Fruit fly (Drosophila melanogaster) whole organism, embryonic: ENCODE measurements around the gene CG14079.
A peak's percentile ranks its signal among the peaks of the same experiment; 100 is the strongest.

ENCODE experiments used
- ATbp ChIP-seq: fragments of 200-800 bp; sonication (Bioruptor generic); optimal IDR thresholded peaks from 2 replicates; lab custom pipeline; 2017; ENCODE audit warnings: missing biosample characterization, mild to moderate bottlenecking, missing genetic modification characterization, missing genetic modification reagents
- BtbVII ChIP-seq: fragments of 200-800 bp; sonication (Bioruptor generic); optimal IDR thresholded peaks from 3 replicates; lab custom pipeline; 2017; ENCODE audit warnings: missing biosample characterization, mild to moderate bottlenecking, missing genetic modification characterization
- CG10267 ChIP-seq: fragments of 200-800 bp; sonication (Bioruptor generic); optimal IDR thresholded peaks from 2 replicates; lab custom pipeline; 2018; ENCODE audit warnings: missing biosample characterization, mild to moderate bottlenecking, missing genetic modification characterization, moderate library complexity
- CG10654 ChIP-seq: fragments of 200-800 bp; sonication (Bioruptor generic); optimal IDR thresholded peaks from 2 replicates; lab custom pipeline; 2016; ENCODE audit warnings: missing biosample characterization, missing genetic modification characterization
- CG11504 ChIP-seq: fragments of 200-800 bp; sonication (Bioruptor generic); optimal IDR thresholded peaks from 3 replicates; lab custom pipeline; 2019; ENCODE audit warnings: missing biosample characterization, mild to moderate bottlenecking, missing genetic modification characterization, moderate library complexity
- CG11696 ChIP-seq: fragments of 200-800 bp; sonication (Bioruptor generic); IDR thresholded peaks from 2 replicates; pipeline ENCODE4 v1.3.6; 2022; ENCODE audit warnings: missing biosample characterization, missing genetic modification characterization
- CG11723 ChIP-seq: fragments of 200-800 bp; sonication (Bioruptor generic); optimal IDR thresholded peaks from 2 replicates; lab custom pipeline; 2017; ENCODE audit warnings: missing biosample characterization, mild to moderate bottlenecking, missing genetic modification characterization
- CG12071 ChIP-seq: fragments of 200-800 bp; sonication (Bioruptor generic); optimal IDR thresholded peaks from 3 replicates; lab custom pipeline; 2018; ENCODE audit warnings: missing biosample characterization, mild to moderate bottlenecking, missing genetic modification characterization
- CG12769 ChIP-seq: fragments of 200-800 bp; sonication (Bioruptor generic); optimal IDR thresholded peaks from 2 replicates; lab custom pipeline; 2019; ENCODE audit warnings: missing biosample characterization, mild to moderate bottlenecking, missing genetic modification characterization, moderate library complexity
- CG14441 ChIP-seq: fragments of 200-800 bp; sonication (Bioruptor generic); IDR thresholded peaks from 2 replicates; pipeline ENCODE4 v1.3.6; 2022; ENCODE audit warnings: missing biosample characterization, missing genetic modification characterization
- CG1647 ChIP-seq: fragments of 200-800 bp; sonication (Bioruptor generic); optimal IDR thresholded peaks from 3 replicates; lab custom pipeline; 2016; ENCODE audit warnings: missing biosample characterization, missing genetic modification characterization
- CG16863 ChIP-seq: fragments of 200-800 bp; sonication (Bioruptor generic); optimal IDR thresholded peaks from 3 replicates; lab custom pipeline; 2016; ENCODE audit warnings: missing biosample characterization, missing genetic modification characterization
- CG18599 ChIP-seq: fragments of 200-800 bp; sonication (Bioruptor generic); optimal IDR thresholded peaks from 3 replicates; lab custom pipeline; 2017; ENCODE audit warnings: missing biosample characterization, missing genetic modification characterization, mild to moderate bottlenecking, moderate library complexity, missing genetic modification reagents
- CG31365 ChIP-seq: fragments of 200-800 bp; sonication (Bioruptor generic); optimal IDR thresholded peaks from 2 replicates; lab custom pipeline; 2018; ENCODE audit warnings: missing biosample characterization, mild to moderate bottlenecking, missing genetic modification characterization
- CG32767 ChIP-seq: fragments of 200-800 bp; sonication (Bioruptor generic); IDR thresholded peaks from 2 replicates; pipeline ENCODE4 v1.3.6; 2022; ENCODE audit warnings: missing biosample characterization, missing genetic modification characterization
- CG6683 ChIP-seq: fragments of 200-800 bp; sonication (Bioruptor generic); optimal IDR thresholded peaks from 2 replicates; lab custom pipeline; 2017; ENCODE audit warnings: missing biosample characterization, mild to moderate bottlenecking, missing genetic modification characterization, missing genetic modification reagents
- CG7372 ChIP-seq: fragments of 200-800 bp; sonication (Bioruptor generic); IDR thresholded peaks from 2 replicates; pipeline ENCODE4 v1.3.6; 2022; ENCODE audit warnings: missing biosample characterization, missing genetic modification characterization
- CG8290 ChIP-seq, 3 experiments: fragments of 200-800 bp; sonication (Bioruptor generic); optimal IDR thresholded peaks; 2 replicates each; lab custom pipeline; 2016 to 2019; ENCODE audit warnings: missing biosample characterization in 3 of 3, missing genetic modification characterization in 3 of 3, mild to moderate bottlenecking in 2 of 3, moderate library complexity in 1 of 3
- CG8924 ChIP-seq: fragments of 200-800 bp; optimal IDR thresholded peaks from 3 replicates; lab custom pipeline; 2019; ENCODE audit warnings: missing biosample characterization, mild to moderate bottlenecking, missing genetic modification characterization, moderate library complexity
- Dbx ChIP-seq: fragments of 200-800 bp; sonication (Bioruptor generic); IDR thresholded peaks from 3 replicates; pipeline ENCODE4 v1.3.6; 2022; ENCODE audit warnings: missing biosample characterization, missing genetic modification characterization
- Dll ChIP-seq: fragments of 200-800 bp; sonication (Bioruptor generic); IDR thresholded peaks from 4 replicates; pipeline ENCODE4 v1.3.6; 2022; ENCODE audit warnings: missing biosample characterization, missing genetic modification characterization; ENCODE audit not compliant: partially characterized antibody
- Fer1 ChIP-seq: fragments of 200-800 bp; sonication (Bioruptor generic); optimal IDR thresholded peaks from 2 replicates; lab custom pipeline; 2017; ENCODE audit warnings: missing biosample characterization, mild to moderate bottlenecking, missing genetic modification characterization
- Gsc ChIP-seq: fragments of 200-800 bp; sonication (Bioruptor generic); IDR thresholded peaks from 2 replicates; pipeline ENCODE4 v1.3.6; 2022; ENCODE audit warnings: missing biosample characterization, missing genetic modification characterization
- HHEX ChIP-seq: fragments of 200-800 bp; sonication (Bioruptor generic); optimal IDR thresholded peaks from 3 replicates; lab custom pipeline; 2017; ENCODE audit warnings: missing biosample characterization, mild to moderate bottlenecking, missing genetic modification characterization, missing genetic modification reagents
- Hey ChIP-seq: fragments of 200-800 bp; sonication (Bioruptor generic); optimal IDR thresholded peaks from 3 replicates; lab custom pipeline; 2018; ENCODE audit warnings: missing biosample characterization, mild to moderate bottlenecking, missing genetic modification characterization
- Mrtf ChIP-seq: fragments of 200-800 bp; sonication (Bioruptor generic); IDR thresholded peaks from 3 replicates; pipeline ENCODE4 v1.3.6; 2022; ENCODE audit warnings: missing biosample characterization, missing genetic modification characterization
- NK7.1 ChIP-seq: fragments of 200-800 bp; sonication (Bioruptor generic); optimal IDR thresholded peaks from 3 replicates; lab custom pipeline; 2016; ENCODE audit warnings: missing biosample characterization, missing genetic modification characterization
- Ptx1 ChIP-seq: fragments of 200-800 bp; sonication (Bioruptor generic); IDR thresholded peaks from 2 replicates; pipeline ENCODE4 v1.3.6; 2022; ENCODE audit warnings: missing biosample characterization, missing genetic modification characterization
- Rx ChIP-seq: fragments of 200-800 bp; sonication (Bioruptor generic); IDR thresholded peaks from 2 replicates; pipeline ENCODE4 v1.3.6; 2022; ENCODE audit warnings: missing biosample characterization, missing genetic modification characterization
- Sin3A ChIP-seq: fragments of >200 bp; optimal IDR thresholded peaks from 2 replicates; lab custom pipeline; 2018
- Ssrp ChIP-seq: fragments of 200-800 bp; sonication (Bioruptor generic); optimal IDR thresholded peaks from 2 replicates; lab custom pipeline; 2018; ENCODE audit warnings: missing biosample characterization, mild to moderate bottlenecking, missing genetic modification characterization, moderate library complexity
- ara ChIP-seq: fragments of 200-800 bp; sonication (Bioruptor generic); IDR thresholded peaks from 2 replicates; pipeline ENCODE4 v1.3.6; 2022; ENCODE audit warnings: missing biosample characterization, missing genetic modification characterization
- bsh ChIP-seq, 2 experiments: fragments of 200-800 bp; sonication (Bioruptor generic); optimal IDR thresholded peaks; 2 replicates each; lab custom pipeline; 2017 to 2018; ENCODE audit warnings: mild to moderate bottlenecking in 2 of 2, missing biosample characterization in 2 of 2, missing genetic modification characterization in 2 of 2, moderate library complexity in 1 of 2
- chinmo ChIP-seq: fragments of 200-800 bp; sonication (Bioruptor generic); IDR thresholded peaks from 4 replicates; pipeline ENCODE4 v1.3.6; 2022; ENCODE audit warnings: missing biosample characterization, missing genetic modification characterization; ENCODE audit not compliant: partially characterized antibody
- crol ChIP-seq: fragments of 200-800 bp; sonication (Bioruptor generic); IDR thresholded peaks from 2 replicates; pipeline ENCODE4 v1.3.6; 2022; ENCODE audit warnings: missing biosample characterization, missing genetic modification characterization
- dimm ChIP-seq: fragments of 200-800 bp; sonication (Bioruptor generic); IDR thresholded peaks from 2 replicates; pipeline ENCODE4 v1.3.6; 2022; ENCODE audit warnings: missing biosample characterization, missing genetic modification characterization
- disco-r ChIP-seq: fragments of 200-800 bp; sonication (Bioruptor generic); optimal IDR thresholded peaks from 2 replicates; lab custom pipeline; 2016; ENCODE audit warnings: missing biosample characterization, missing genetic modification characterization
- dmrt99B ChIP-seq: fragments of 200-800 bp; sonication (Bioruptor generic); optimal IDR thresholded peaks from 2 replicates; lab custom pipeline; 2018; ENCODE audit warnings: missing biosample characterization, mild to moderate bottlenecking, missing genetic modification characterization, moderate library complexity
- fd64A ChIP-seq: fragments of 200-800 bp; sonication (Bioruptor generic); optimal IDR thresholded peaks from 3 replicates; lab custom pipeline; 2018; ENCODE audit warnings: missing biosample characterization, mild to moderate bottlenecking, missing genetic modification characterization
- odd ChIP-seq: fragments of 200-800 bp; sonication (Bioruptor generic); optimal IDR thresholded peaks from 2 replicates; lab custom pipeline; 2017; ENCODE audit warnings: missing biosample characterization, mild to moderate bottlenecking, missing genetic modification characterization
- pan ChIP-seq, 4 experiments: fragments of >200 bp in 3 of 4; fragments of 200-800 bp in 1 of 4; sonication (Bioruptor generic) in 1 of 4; optimal IDR thresholded peaks in 3 of 4; IDR thresholded peaks in 1 of 4; 2 replicates each; pipeline versions ENCODE4 v1.3.6 to Lab custom; 2017 to 2022; ENCODE audit warnings: missing biosample characterization in 2 of 4, missing genetic modification characterization in 2 of 4, mixed read lengths in 1 of 4
- pita ChIP-seq: fragments of 200-800 bp; sonication (Bioruptor generic); optimal IDR thresholded peaks from 2 replicates; lab custom pipeline; 2017; ENCODE audit warnings: missing biosample characterization, mild to moderate bottlenecking, missing genetic modification characterization
- pros ChIP-seq: fragments of 200-800 bp; sonication (Bioruptor generic); optimal IDR thresholded peaks from 3 replicates; lab custom pipeline; 2019; ENCODE audit warnings: missing biosample characterization, mild to moderate bottlenecking, missing genetic modification characterization, moderate library complexity
- ranshi ChIP-seq: fragments of 200-800 bp; sonication (Bioruptor generic); IDR thresholded peaks from 2 replicates; pipeline ENCODE4 v1.3.6; 2022; ENCODE audit warnings: missing biosample characterization, missing genetic modification characterization
- sug ChIP-seq: fragments of 200-800 bp; optimal IDR thresholded peaks from 2 replicates; lab custom pipeline; 2019; ENCODE audit warnings: missing biosample characterization, mild to moderate bottlenecking, missing genetic modification characterization, moderate library complexity
- tgo ChIP-seq: fragments of 200-800 bp; sonication (Bioruptor generic); IDR thresholded peaks from 3 replicates; pipeline ENCODE4 v1.3.6; 2022; ENCODE audit warnings: missing biosample characterization, missing genetic modification characterization
- tio ChIP-seq: fragments of 200-800 bp; sonication (Bioruptor generic); optimal IDR thresholded peaks from 2 replicates; lab custom pipeline; 2017; ENCODE audit warnings: missing biosample characterization, missing genetic modification characterization, inconsistent platforms
- trem ChIP-seq: fragments of 200-800 bp; optimal IDR thresholded peaks from 3 replicates; lab custom pipeline; 2019; ENCODE audit warnings: missing biosample characterization, mild to moderate bottlenecking, missing genetic modification characterization, moderate library complexity
- tup ChIP-seq: fragments of 200-800 bp; sonication (Bioruptor generic); optimal IDR thresholded peaks from 2 replicates; lab custom pipeline; 2016; ENCODE audit warnings: missing biosample characterization, mild to moderate bottlenecking, missing genetic modification characterization, moderate library complexity
- vfl ChIP-seq: fragments of 200-800 bp; sonication (Bioruptor generic); optimal IDR thresholded peaks from 2 replicates; lab custom pipeline; 2016; ENCODE audit warnings: missing biosample characterization, missing genetic modification characterization

CG14079 gene

DNA sequence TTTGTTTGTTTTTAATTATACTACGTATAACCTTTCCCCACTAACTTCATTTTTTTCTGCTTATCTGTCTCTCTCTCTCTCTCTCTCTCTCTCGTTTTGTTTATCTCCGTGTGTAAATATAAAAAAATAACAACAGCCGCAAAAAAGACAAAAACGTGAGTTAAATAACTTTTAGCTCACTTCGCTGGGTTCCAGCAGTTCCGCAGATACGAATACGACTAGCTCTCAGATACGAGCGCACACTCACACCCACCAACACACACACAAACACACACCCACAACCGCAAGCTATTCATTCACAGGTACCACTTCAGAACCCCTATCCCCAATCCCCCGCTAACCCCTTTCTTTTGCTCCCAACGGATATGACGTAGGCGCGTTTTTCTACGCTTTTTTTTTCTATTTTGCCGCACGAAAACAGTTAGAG is 25.6 kb upstream of the CG14079 start (continued):
- TF ChIP-seq bsh (GFP tag; optimal IDR thresholded peaks at IDR 0.05; lab: Kevin White, UChicago): peak in 1 of 2 experiments; percentile 74
- 0 out of 4 replicates have a peak, but pooled peaks have one; percentile 60 for TF ChIP-seq chinmo
- peak; percentile 10 for TF ChIP-seq dmrt99B
- TF ChIP-seq Mrtf (GFP tag; lab: Robert Waterston, UW): no peak
- no peak for TF ChIP-seq CG11696 (GFP tag; lab: Robert Waterston, UW)
- no peak for TF ChIP-seq CG11723 (GFP tag; lab: Kevin White, UChicago)
- peak; percentile 89 for TF ChIP-seq sug (tag; lab: Kevin White, UChicago)
- no peak for TF ChIP-seq odd
- TF ChIP-seq CG12071 (GFP tag; lab: Kevin White, UChicago): peak; percentile 18
- TF ChIP-seq ranshi: peak; percentile 46; the same call in 1 of the 2 replicates
- peak; percentile 50; the same call in 1 of the 3 replicates for TF ChIP-seq Dbx
- TF ChIP-seq crol (GFP tag; lab: Robert Waterston, UW): peak; percentile 90
- no peak for TF ChIP-seq fd64A (GFP tag; lab: Kevin White, UChicago)
- TF ChIP-seq CG6683 (GFP tag; lab: Kevin White, UChicago): no peak
- TF ChIP-seq tgo: no peak; the same call in 2 of the 3 replicates
- TF ChIP-seq BtbVII (GFP tag; lab: Kevin White, UChicago): peak; percentile 19
- no peak for TF ChIP-seq CG10267 (tag; lab: Kevin White, UChicago)
- TF ChIP-seq Dll: no peak
- no peak for TF ChIP-seq ara
- TF ChIP-seq dimm (GFP tag; lab: Robert Waterston, UW): no peak
- peak; percentile 43 for TF ChIP-seq pros
- no peak for TF ChIP-seq CG14441 (GFP tag; lab: Robert Waterston, UW)
- no peak for TF ChIP-seq tio (GFP tag; lab: Kevin White, UChicago)
- TF ChIP-seq trem: no peak
- no peak for TF ChIP-seq Sin3A
- peak; percentile 23 for TF ChIP-seq HHEX (GFP tag; lab: Kevin White, UChicago)
- TF ChIP-seq CG7372 (GFP tag; lab: Robert Waterston, UW): no peak
- peak; percentile 24 for TF ChIP-seq ATbp (GFP tag; lab: Kevin White, UChicago)
- no peak for TF ChIP-seq tup (GFP tag; lab: Kevin White, UChicago)
- no peak for TF ChIP-seq Ptx1 (GFP tag; lab: Robert Waterston, UW)
- no peak for TF ChIP-seq Ssrp
- peak; percentile 69 for TF ChIP-seq CG12769 (tag; lab: Kevin White, UChicago)
- TF ChIP-seq CG8924 (tag; lab: Kevin White, UChicago): no peak
- no peak for TF ChIP-seq pan (optimal IDR thresholded peaks at IDR 0.05; lab: Kevin White, UChicago)
- no peak for TF ChIP-seq pan (GFP tag; optimal IDR thresholded peaks at IDR 0.05 in 1 of 2, IDR thresholded peaks at IDR 0.05 in 1 of 2)
- no peak for TF ChIP-seq CG8290 (GFP tag; optimal IDR thresholded peaks at IDR 0.05; lab: Kevin White, UChicago)
- TF ChIP-seq CG8290 (tag; optimal IDR thresholded peaks at IDR 0.05; lab: Kevin White, UChicago): peak in 1 of 2 experiments; percentile 27
- TF ChIP-seq NK7.1 (GFP tag; lab: Kevin White, UChicago): no peak
- TF ChIP-seq disco-r (GFP tag; lab: Kevin White, UChicago): no peak
- TF ChIP-seq CG10654: no peak
- TF ChIP-seq CG16863 (GFP tag; lab: Kevin White, UChicago): no peak
- peak; percentile 16 for TF ChIP-seq CG31365 (tag; lab: Kevin White, UChicago)
- no peak for TF ChIP-seq vfl (GFP tag; lab: Kevin White, UChicago)
- no peak for TF ChIP-seq Gsc (GFP tag; lab: Robert Waterston, UW)
- TF ChIP-seq CG18599: peak; percentile 53
- TF ChIP-seq Fer1: peak; percentile 31
- no peak for TF ChIP-seq CG32767 (GFP tag; lab: Robert Waterston, UW)
- no peak for TF ChIP-seq pita (GFP tag; lab: Kevin White, UChicago)
- TF ChIP-seq Rx (GFP tag; lab: Robert Waterston, UW): no peak
- no peak for TF ChIP-seq CG1647 (GFP tag; lab: Kevin White, UChicago)
- no peak for TF ChIP-seq Hey (tag; lab: Kevin White, UChicago)
- TF ChIP-seq CG11504 (tag; lab: Kevin White, UChicago): no peak
